Worm (Caenorhabditis elegans) whole organism, L3 larva: ENCODE results near the gene F42A6.5.

Experiments used
- ZK546.5 ChIP-seq: sonication (generic microtip); optimal IDR thresholded peaks from 2 replicates; lab custom pipeline; 2017; ENCODE audit warnings: missing biosample characterization, missing genetic modification characterization
- ama-1 ChIP-seq: fragments of 150-350 bp; optimal IDR thresholded peaks from 2 replicates; lab custom pipeline; 2018
- elt-1 ChIP-seq: fragments of 150-350 bp; optimal IDR thresholded peaks from 2 replicates; lab custom pipeline; 2014; ENCODE audit warnings: missing biosample characterization, missing genetic modification characterization
- elt-2 ChIP-seq: sonication (generic microtip); optimal IDR thresholded peaks from 2 replicates; lab custom pipeline; 2016; ENCODE audit warnings: missing genetic modification reagents, mild to moderate bottlenecking, missing genetic modification characterization, missing compliant biosample characterization
- fkh-10 ChIP-seq: sonication (generic microtip); optimal IDR thresholded peaks from 2 replicates; lab custom pipeline; 2017; ENCODE audit warnings: missing biosample characterization, missing genetic modification reagents, missing genetic modification characterization
- fos-1 ChIP-seq: fragments of 150-350 bp; optimal IDR thresholded peaks from 2 replicates; lab custom pipeline; 2014; ENCODE audit warnings: missing biosample characterization, missing genetic modification characterization
- lin-39 ChIP-seq: fragments of 150-350 bp; optimal IDR thresholded peaks from 2 replicates; lab custom pipeline; 2018; ENCODE audit warnings: missing biosample characterization, missing genetic modification reagents, missing genetic modification characterization
- mml-1 ChIP-seq: fragments of 150-350 bp; sonication (generic microtip); optimal IDR thresholded peaks from 3 replicates; lab custom pipeline; 2014; ENCODE audit warnings: missing biosample characterization, missing genetic modification characterization
- nhr-12 ChIP-seq: fragments of 150-350 bp; optimal IDR thresholded peaks from 2 replicates; lab custom pipeline; 2014; ENCODE audit warnings: missing biosample characterization, missing genetic modification characterization
- nhr-28 ChIP-seq: fragments of 150-350 bp; optimal IDR thresholded peaks from 2 replicates; lab custom pipeline; 2014; ENCODE audit warnings: missing biosample characterization, missing genetic modification characterization
- nhr-67 ChIP-seq: fragments of 150-350 bp; optimal IDR thresholded peaks from 2 replicates; lab custom pipeline; 2014; ENCODE audit warnings: missing biosample characterization, missing genetic modification characterization
- skn-1 ChIP-seq: fragments of 150-350 bp; optimal IDR thresholded peaks from 2 replicates; lab custom pipeline; 2014; ENCODE audit warnings: missing biosample characterization, missing genetic modification characterization
- tbx-2 ChIP-seq: sonication (generic microtip); optimal IDR thresholded peaks from 2 replicates; lab custom pipeline; 2016; ENCODE audit warnings: mild to moderate bottlenecking, missing genetic modification characterization, missing compliant biosample characterization
- ztf-11 ChIP-seq: fragments of 150-350 bp; optimal IDR thresholded peaks from 2 replicates; lab custom pipeline; 2014; ENCODE audit warnings: missing biosample characterization, missing genetic modification characterization

DNA sequence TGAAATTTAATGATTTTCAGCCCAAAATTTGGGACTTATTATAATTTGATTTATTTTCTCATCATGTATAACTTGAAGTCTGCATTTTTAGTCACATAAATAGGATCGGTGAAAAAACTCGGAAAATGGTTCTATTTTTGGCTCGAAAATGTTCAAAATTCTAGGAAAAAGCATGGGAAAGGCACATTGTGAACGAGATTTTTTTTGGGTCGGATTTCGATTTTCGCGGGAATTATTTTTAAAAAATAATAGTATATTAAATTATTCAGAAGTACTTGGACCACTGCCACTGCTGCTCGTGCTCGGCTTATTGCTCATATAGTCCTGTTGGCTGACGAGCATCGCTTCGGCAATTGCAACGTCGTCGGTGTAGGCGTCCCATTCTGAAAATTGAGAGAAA lies 41.7 kb upstream of the F42A6.5 start:
- TF ChIP-seq nhr-67 (tag; lab: Kevin White, UChicago), result no peak
- no peak for TF ChIP-seq ama-1
- TF ChIP-seq nhr-28 (tag; lab: Kevin White, UChicago), result no peak
- TF ChIP-seq nhr-12 (tag; lab: Kevin White, UChicago), result no peak
- TF ChIP-seq mml-1 (tag; lab: Kevin White, UChicago), result no peak
- no peak for TF ChIP-seq fkh-10
- TF ChIP-seq ztf-11, result no peak
- no peak for TF ChIP-seq elt-2 (tag; lab: Kevin White, UChicago)
- TF ChIP-seq fos-1 (tag; lab: Kevin White, UChicago), result no peak
- no peak for TF ChIP-seq lin-39
- no peak for TF ChIP-seq skn-1 (tag; lab: Kevin White, UChicago)
- TF ChIP-seq elt-1, result no peak
- no peak for TF ChIP-seq tbx-2 (tag; lab: Kevin White, UChicago)
- TF ChIP-seq ZK546.5, result no peak
